Worm (Caenorhabditis elegans) whole organism, early embryonic: Measurements from ENCODE around the gene lbp-1.

Experiments
- B0310.2 ChIP-seq: sonication (generic microtip); optimal IDR thresholded peaks from 2 replicates; lab custom pipeline; 2016; ENCODE audit warnings: mild to moderate bottlenecking, missing genetic modification characterization, missing compliant biosample characterization
- aly-1 ChIP-seq: sonication (generic microtip); optimal IDR thresholded peaks from 2 replicates; lab custom pipeline; 2016; ENCODE audit warnings: missing genetic modification characterization, missing compliant biosample characterization
- ama-1 ChIP-seq: fragments of 150-350 bp; optimal IDR thresholded peaks from 2 replicates; lab custom pipeline; 2014
- ceh-13 ChIP-seq: fragments of 200-800 bp; sonication (Bioruptor generic); optimal IDR thresholded peaks from 2 replicates; lab custom pipeline; 2018; ENCODE audit warnings: mild to moderate bottlenecking, missing genetic modification characterization, missing compliant biosample characterization
- ceh-36 ChIP-seq: sonication (generic microtip); optimal IDR thresholded peaks from 2 replicates; lab custom pipeline; 2016; ENCODE audit warnings: missing genetic modification characterization, inconsistent platforms, missing compliant biosample characterization
- flt-1 ChIP-seq: fragments of 200-800 bp; sonication (Bioruptor generic); IDR thresholded peaks from 2 replicates; pipeline ENCODE4 v1.3.6; 2022; ENCODE audit warnings: missing genetic modification characterization, missing compliant biosample characterization
- hmbx-1 ChIP-seq: sonication (generic microtip); optimal IDR thresholded peaks from 2 replicates; lab custom pipeline; 2016; ENCODE audit warnings: mild to moderate bottlenecking, missing genetic modification characterization, missing compliant biosample characterization
- scrt-1 ChIP-seq: fragments of 200-800 bp; sonication (Bioruptor generic); IDR thresholded peaks from 2 replicates; pipeline ENCODE4 v1.3.6; 2022; ENCODE audit warnings: missing genetic modification characterization, missing compliant biosample characterization
- tra-4 ChIP-seq: sonication (generic microtip); optimal IDR thresholded peaks from 2 replicates; lab custom pipeline; 2017; ENCODE audit warnings: missing genetic modification characterization, missing compliant biosample characterization

ce11 chrX:3235358-3235816 lies 23.6 kb upstream of the lbp-1 start, which contains the start of gene F28B4.3:
- TF ChIP-seq ama-1 (lab: Kevin White, UChicago) (no peak), ceh-13 (no peak), B0310.2 (no peak), scrt-1 (no peak), tra-4 (no peak), aly-1 (no peak), hmbx-1 (tag; lab: Kevin White, UChicago) (no peak), flt-1 (GFP tag; lab: Robert Waterston, UW) (no peak), ceh-36 (no peak)
